Fruit fly (Drosophila melanogaster) whole organism, embryonic: ENCODE results near the gene ND-B18.

Experiments
- Aef1 ChIP-seq: fragments of 200-800 bp; sonication (Bioruptor generic); IDR thresholded peaks from 3 replicates; pipeline ENCODE4 v1.3.6; 2022; ENCODE audit warnings: missing biosample characterization, missing genetic modification characterization
- B-H1 ChIP-seq: fragments of 200-800 bp; sonication (Bioruptor generic); IDR thresholded peaks from 3 replicates; pipeline ENCODE4 v1.3.6; 2022; ENCODE audit warnings: missing biosample characterization, missing genetic modification characterization
- C15 ChIP-seq: fragments of 200-800 bp; sonication (Bioruptor generic); IDR thresholded peaks from 3 replicates; pipeline ENCODE4 v1.3.6; 2022; ENCODE audit warnings: missing biosample characterization, missing genetic modification characterization
- CG10979 ChIP-seq: fragments of 200-800 bp; sonication (Bioruptor generic); optimal IDR thresholded peaks from 2 replicates; lab custom pipeline; 2018; ENCODE audit warnings: missing biosample characterization, mild to moderate bottlenecking, missing genetic modification characterization, moderate library complexity
- CG11504 ChIP-seq: fragments of 200-800 bp; sonication (Bioruptor generic); optimal IDR thresholded peaks from 3 replicates; lab custom pipeline; 2019; ENCODE audit warnings: missing biosample characterization, mild to moderate bottlenecking, missing genetic modification characterization, moderate library complexity
- CG12769 ChIP-seq: fragments of 200-800 bp; sonication (Bioruptor generic); optimal IDR thresholded peaks from 2 replicates; lab custom pipeline; 2019; ENCODE audit warnings: missing biosample characterization, mild to moderate bottlenecking, missing genetic modification characterization, moderate library complexity
- CG14050 ChIP-seq: fragments of 200-800 bp; sonication (Bioruptor generic); IDR thresholded peaks from 3 replicates; pipeline ENCODE4 v1.3.6; 2022; ENCODE audit warnings: missing biosample characterization, missing genetic modification characterization
- CG1529 ChIP-seq: fragments of 200-800 bp; sonication (Bioruptor generic); optimal IDR thresholded peaks from 3 replicates; lab custom pipeline; 2018; ENCODE audit warnings: missing biosample characterization, missing genetic modification characterization
- CG15479 ChIP-seq: fragments of 200-800 bp; sonication (Bioruptor generic); optimal IDR thresholded peaks from 3 replicates; lab custom pipeline; 2019; ENCODE audit warnings: missing biosample characterization, mild to moderate bottlenecking, missing genetic modification characterization, moderate library complexity
- CG17612 ChIP-seq: fragments of 200-800 bp; sonication (Bioruptor generic); IDR thresholded peaks from 2 replicates; pipeline ENCODE4 v1.3.6; 2022; ENCODE audit warnings: missing biosample characterization, missing genetic modification characterization
- CG18011 ChIP-seq: fragments of 200-800 bp; sonication (Bioruptor generic); optimal IDR thresholded peaks from 2 replicates; lab custom pipeline; 2017; ENCODE audit warnings: missing biosample characterization, missing genetic modification characterization, mild to moderate bottlenecking, moderate library complexity, missing genotype
- CG30403 ChIP-seq: fragments of 200-800 bp; sonication (Bioruptor generic); optimal IDR thresholded peaks from 3 replicates; lab custom pipeline; 2016; ENCODE audit warnings: missing biosample characterization, missing genetic modification characterization
- CG30431 ChIP-seq: fragments of 200-800 bp; sonication (Bioruptor generic); optimal IDR thresholded peaks from 2 replicates; lab custom pipeline; 2017; ENCODE audit warnings: missing biosample characterization, missing genetic modification characterization
- CG6254 ChIP-seq: fragments of 200-800 bp; sonication (Bioruptor generic); optimal IDR thresholded peaks from 3 replicates; lab custom pipeline; 2017; ENCODE audit warnings: mild to moderate bottlenecking, missing biosample characterization, missing genetic modification reagents, missing genetic modification characterization
- CG6683 ChIP-seq: fragments of 200-800 bp; sonication (Bioruptor generic); optimal IDR thresholded peaks from 2 replicates; lab custom pipeline; 2017; ENCODE audit warnings: missing biosample characterization, mild to moderate bottlenecking, missing genetic modification characterization, missing genetic modification reagents
- CG7839 ChIP-seq: fragments of 200-800 bp; sonication (Bioruptor generic); optimal IDR thresholded peaks from 3 replicates; lab custom pipeline; 2018; ENCODE audit warnings: missing biosample characterization, mild to moderate bottlenecking, missing genetic modification characterization, moderate library complexity
- CG7963 ChIP-seq: fragments of 200-800 bp; sonication (Bioruptor generic); IDR thresholded peaks from 3 replicates; pipeline ENCODE4 v1.3.6; 2022; ENCODE audit warnings: missing biosample characterization, missing genetic modification characterization; ENCODE audit not compliant: partially characterized antibody
- CG8765 ChIP-seq: fragments of 200-800 bp; sonication (Bioruptor generic); IDR thresholded peaks from 2 replicates; pipeline ENCODE4 v1.3.6; 2022; ENCODE audit warnings: missing biosample characterization, missing genetic modification characterization
- CG9727 ChIP-seq: fragments of 200-800 bp; sonication (Bioruptor generic); optimal IDR thresholded peaks from 3 replicates; lab custom pipeline; 2017; ENCODE audit warnings: missing biosample characterization, mild to moderate bottlenecking, missing genetic modification characterization
- Dll ChIP-seq: fragments of 200-800 bp; sonication (Bioruptor generic); IDR thresholded peaks from 4 replicates; pipeline ENCODE4 v1.3.6; 2022; ENCODE audit warnings: missing biosample characterization, missing genetic modification characterization; ENCODE audit not compliant: partially characterized antibody
- Dref ChIP-seq: fragments of 200-800 bp; sonication (Bioruptor generic); IDR thresholded peaks from 2 replicates; pipeline ENCODE4 v1.3.6; 2022; ENCODE audit warnings: missing biosample characterization, missing genetic modification characterization
- Elba2 ChIP-seq: fragments of 200-800 bp; sonication (Bioruptor generic); optimal IDR thresholded peaks from 3 replicates; lab custom pipeline; 2016; ENCODE audit warnings: missing biosample characterization, missing genetic modification characterization
- Ets97D ChIP-seq: fragments of 200-800 bp; sonication (Bioruptor generic); optimal IDR thresholded peaks from 3 replicates; lab custom pipeline; 2016; ENCODE audit warnings: missing biosample characterization, missing genetic modification characterization
- Fer2 ChIP-seq: fragments of 200-800 bp; sonication (Bioruptor generic); optimal IDR thresholded peaks from 2 replicates; lab custom pipeline; 2018; ENCODE audit warnings: missing biosample characterization, mild to moderate bottlenecking, missing genetic modification characterization, moderate library complexity
- HLH54F ChIP-seq: fragments of 200-800 bp; sonication (Bioruptor generic); optimal IDR thresholded peaks from 3 replicates; lab custom pipeline; 2016; ENCODE audit warnings: missing biosample characterization, missing genetic modification characterization
- Max ChIP-seq: fragments of 200-800 bp; sonication (Bioruptor generic); optimal IDR thresholded peaks from 2 replicates; lab custom pipeline; 2016; ENCODE audit warnings: missing biosample characterization, mild to moderate bottlenecking, missing genetic modification characterization
- Nf-YB ChIP-seq: fragments of 200-800 bp; sonication (Bioruptor generic); optimal IDR thresholded peaks from 3 replicates; lab custom pipeline; 2019; ENCODE audit warnings: missing biosample characterization, mild to moderate bottlenecking, missing genetic modification characterization, moderate library complexity
- Sin3A ChIP-seq: fragments of >200 bp; optimal IDR thresholded peaks from 2 replicates; lab custom pipeline; 2018
- Trl ChIP-seq, 3 experiments: fragments of >200 bp in 2 of 3; fragments of 200-800 bp in 1 of 3; sonication (Bioruptor generic) in 1 of 3; optimal IDR thresholded peaks; 2 replicates in 1 of 3; 3 replicates in 2 of 3; lab custom pipeline; 2016 to 2017; ENCODE audit warnings: missing biosample characterization in 1 of 3, missing genetic modification characterization in 1 of 3
- Xrp1 ChIP-seq: fragments of 200-800 bp; sonication (Bioruptor generic); IDR thresholded peaks from 2 replicates; pipeline ENCODE4 v1.3.6; 2022; ENCODE audit warnings: missing biosample characterization, missing genetic modification characterization
- ab ChIP-seq: fragments of 200-800 bp; sonication (Bioruptor generic); optimal IDR thresholded peaks from 2 replicates; lab custom pipeline; 2016; ENCODE audit warnings: missing biosample characterization, missing genetic modification characterization
- abd-A ChIP-seq: fragments of 200-800 bp; sonication (Bioruptor generic); optimal IDR thresholded peaks from 3 replicates; lab custom pipeline; 2019; ENCODE audit warnings: missing biosample characterization, mild to moderate bottlenecking, missing genetic modification characterization, moderate library complexity
- ac ChIP-seq: fragments of 200-800 bp; sonication (Bioruptor generic); optimal IDR thresholded peaks from 3 replicates; lab custom pipeline; 2017; ENCODE audit warnings: missing biosample characterization, mild to moderate bottlenecking, missing genetic modification characterization
- aop ChIP-seq: fragments of 200-800 bp; sonication (Bioruptor generic); IDR thresholded peaks from 2 replicates; pipeline ENCODE4 v1.3.6; 2022; ENCODE audit warnings: missing biosample characterization, missing genetic modification characterization
- bowl ChIP-seq: fragments of 200-800 bp; sonication (Bioruptor generic); IDR thresholded peaks from 2 replicates; pipeline ENCODE4 v1.3.6; 2022; ENCODE audit warnings: missing biosample characterization, missing genetic modification characterization
- btn ChIP-seq: fragments of 200-800 bp; sonication (Bioruptor generic); optimal IDR thresholded peaks from 2 replicates; lab custom pipeline; 2016; ENCODE audit warnings: missing biosample characterization, missing genetic modification characterization
- da ChIP-seq: fragments of 200-800 bp; sonication (Bioruptor generic); optimal IDR thresholded peaks from 2 replicates; lab custom pipeline; 2016; ENCODE audit warnings: missing biosample characterization, missing genetic modification characterization
- dimm ChIP-seq: fragments of 200-800 bp; sonication (Bioruptor generic); IDR thresholded peaks from 2 replicates; pipeline ENCODE4 v1.3.6; 2022; ENCODE audit warnings: missing biosample characterization, missing genetic modification characterization
- lilli ChIP-seq: fragments of 200-800 bp; sonication (Bioruptor generic); optimal IDR thresholded peaks from 3 replicates; lab custom pipeline; 2016; ENCODE audit warnings: missing biosample characterization, missing genetic modification characterization
- maf-S ChIP-seq: fragments of 200-800 bp; sonication (Bioruptor generic); optimal IDR thresholded peaks from 2 replicates; lab custom pipeline; 2016; ENCODE audit warnings: missing biosample characterization, missing genetic modification characterization
- pum ChIP-seq: fragments of 200-800 bp; sonication (Bioruptor generic); optimal IDR thresholded peaks from 2 replicates; lab custom pipeline; 2016; ENCODE audit warnings: missing biosample characterization, missing genetic modification characterization
- ranshi ChIP-seq: fragments of 200-800 bp; sonication (Bioruptor generic); IDR thresholded peaks from 2 replicates; pipeline ENCODE4 v1.3.6; 2022; ENCODE audit warnings: missing biosample characterization, missing genetic modification characterization
- row ChIP-seq: fragments of 200-800 bp; sonication (Bioruptor generic); IDR thresholded peaks from 3 replicates; pipeline ENCODE4 v1.3.6; 2022; ENCODE audit warnings: missing biosample characterization, missing genetic modification characterization
- run ChIP-seq: fragments of 200-800 bp; sonication (Bioruptor generic); optimal IDR thresholded peaks from 3 replicates; lab custom pipeline; 2018; ENCODE audit warnings: missing biosample characterization, mild to moderate bottlenecking, missing genetic modification characterization
- sc ChIP-seq, 3 experiments: fragments of >200 bp in 2 of 3; fragments of 200-800 bp in 1 of 3; sonication (Bioruptor generic) in 1 of 3; optimal IDR thresholded peaks; 2 replicates in 2 of 3; 3 replicates in 1 of 3; lab custom pipeline; 2017; ENCODE audit warnings: mild to moderate bottlenecking in 1 of 3, missing biosample characterization in 1 of 3, missing genetic modification characterization in 1 of 3, missing genetic modification reagents in 1 of 3
- sqz ChIP-seq: fragments of 200-800 bp; sonication (Bioruptor generic); optimal IDR thresholded peaks from 3 replicates; lab custom pipeline; 2018; ENCODE audit warnings: missing biosample characterization, mild to moderate bottlenecking, missing genetic modification characterization
- tgo ChIP-seq: fragments of 200-800 bp; sonication (Bioruptor generic); IDR thresholded peaks from 3 replicates; pipeline ENCODE4 v1.3.6; 2022; ENCODE audit warnings: missing biosample characterization, missing genetic modification characterization
- tio ChIP-seq: fragments of 200-800 bp; sonication (Bioruptor generic); optimal IDR thresholded peaks from 2 replicates; lab custom pipeline; 2017; ENCODE audit warnings: missing biosample characterization, missing genetic modification characterization, inconsistent platforms
- toy ChIP-seq: fragments of 200-800 bp; sonication (Bioruptor generic); IDR thresholded peaks from 2 replicates; pipeline ENCODE4 v1.3.6; 2022; ENCODE audit warnings: missing biosample characterization, missing genetic modification characterization
- vfl ChIP-seq: fragments of 200-800 bp; sonication (Bioruptor generic); optimal IDR thresholded peaks from 2 replicates; lab custom pipeline; 2016; ENCODE audit warnings: missing biosample characterization, missing genetic modification characterization

The ND-B18 gene

DNA sequence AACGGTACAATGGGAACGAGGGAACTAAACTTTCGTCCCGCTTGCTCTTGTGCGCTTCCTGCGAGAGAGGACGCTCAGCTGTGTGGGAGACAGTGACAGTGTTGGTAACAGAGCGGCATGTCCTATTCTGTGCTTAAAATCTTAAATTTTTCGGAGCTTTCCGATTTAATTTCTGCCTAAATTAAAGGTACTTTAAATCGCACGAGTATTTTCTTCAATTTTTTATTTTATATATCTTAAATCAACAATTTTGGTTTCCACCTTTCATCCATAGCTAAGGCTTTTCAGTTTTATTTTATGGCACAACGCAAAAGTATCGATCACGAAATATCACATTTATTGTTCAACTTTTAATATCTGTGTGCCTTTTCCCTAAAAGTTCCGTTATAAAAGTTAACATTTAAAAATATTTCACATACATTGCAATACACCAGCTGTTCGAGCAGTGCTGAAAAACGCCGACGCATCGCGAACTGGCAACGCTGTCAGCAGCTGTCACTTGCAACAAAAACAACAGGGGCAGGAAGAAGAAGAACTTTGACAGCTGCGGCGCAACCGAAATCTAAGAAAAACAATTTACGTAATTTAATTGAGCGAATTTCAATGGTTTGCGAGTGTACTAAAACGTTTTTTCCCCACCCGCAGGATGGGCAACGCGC, at the start of gene ND-B18, which contains the start of gene hiw:
Gene ND-B18, plus strand, starts transcription at position 330 of the 659 bp plus-strand sequence.
Gene hiw, minus strand, starts transcription at position 26 of the 659 bp plus-strand sequence.
- TF ChIP-seq CG7839 (tag; lab: Kevin White, UChicago): no peak
- TF ChIP-seq CG17612 (GFP tag; lab: Robert Waterston, UW): no peak
- no peak for TF ChIP-seq CG14050 (GFP tag; lab: Robert Waterston, UW)
- no peak for TF ChIP-seq maf-S (GFP tag; lab: Kevin White, UChicago)
- no peak for TF ChIP-seq CG7963 (GFP tag; lab: Robert Waterston, UW)
- TF ChIP-seq Dref (GFP tag; lab: Robert Waterston, UW): peak; percentile 28; the same call in 1 of the 2 replicates
- TF ChIP-seq run: no peak
- TF ChIP-seq CG30431 (GFP tag; lab: Kevin White, UChicago): no peak
- peak; percentile 23; the same call in 1 of the 3 replicates for TF ChIP-seq row (GFP tag; lab: Robert Waterston, UW)
- peak; percentile 26 for TF ChIP-seq CG9727 (GFP tag; lab: Kevin White, UChicago)
- TF ChIP-seq ranshi: 0 out of 2 replicates have a peak, but pooled peaks have one; percentile 15
- peak; percentile 36 for TF ChIP-seq Sin3A (lab: Kevin White, UChicago)
- TF ChIP-seq lilli (GFP tag; lab: Kevin White, UChicago): peak; percentile 37
- TF ChIP-seq HLH54F: peak; percentile 17
- TF ChIP-seq CG12769 (tag; lab: Kevin White, UChicago): no peak
- no peak for TF ChIP-seq Nf-YB (GFP tag; lab: Kevin White, UChicago)
- TF ChIP-seq tgo (GFP tag; lab: Robert Waterston, UW): no peak
- no peak for TF ChIP-seq C15 (GFP tag; lab: Robert Waterston, UW)
- no peak for TF ChIP-seq sc (optimal IDR thresholded peaks at IDR 0.05; lab: Kevin White, UChicago)
- TF ChIP-seq sc (GFP tag; optimal IDR thresholded peaks at IDR 0.05; lab: Kevin White, UChicago): no peak
- no peak for TF ChIP-seq aop (GFP tag; lab: Robert Waterston, UW)
- TF ChIP-seq da (GFP tag; lab: Kevin White, UChicago): peak; percentile 52
- no peak for TF ChIP-seq CG18011 (GFP tag; lab: Kevin White, UChicago)
- TF ChIP-seq Elba2 (GFP tag; lab: Kevin White, UChicago): no peak
- TF ChIP-seq ac (GFP tag; lab: Kevin White, UChicago): no peak
- no peak for TF ChIP-seq CG8765
- TF ChIP-seq bowl (GFP tag; lab: Robert Waterston, UW): no peak
- TF ChIP-seq btn (GFP tag; lab: Kevin White, UChicago): no peak
- TF ChIP-seq Aef1 (GFP tag; lab: Robert Waterston, UW): peak; percentile 69
- TF ChIP-seq vfl (GFP tag; lab: Kevin White, UChicago): no peak
- TF ChIP-seq Xrp1: no peak
- no peak for TF ChIP-seq pum (GFP tag; lab: Kevin White, UChicago)
- TF ChIP-seq CG1529: no peak
- no peak for TF ChIP-seq ab (GFP tag; lab: Kevin White, UChicago)
- TF ChIP-seq CG15479 (GFP tag; lab: Kevin White, UChicago): peak; percentile 63
- no peak for TF ChIP-seq dimm
- TF ChIP-seq Trl (optimal IDR thresholded peaks at IDR 0.05; lab: Kevin White, UChicago): peak; percentile 7 to 22
- TF ChIP-seq Trl (GFP tag; optimal IDR thresholded peaks at IDR 0.05; lab: Kevin White, UChicago): peak; percentile 27
- no peak for TF ChIP-seq CG6254 (GFP tag; lab: Kevin White, UChicago)
- TF ChIP-seq abd-A (tag; lab: Kevin White, UChicago): no peak
- TF ChIP-seq Max: no peak
- no peak for TF ChIP-seq Fer2
- TF ChIP-seq B-H1 (GFP tag; lab: Robert Waterston, UW): no peak
- no peak for TF ChIP-seq CG6683
- no peak for TF ChIP-seq sqz
- TF ChIP-seq CG30403: peak; percentile 41
- TF ChIP-seq toy: no peak
- no peak for TF ChIP-seq Dll (GFP tag; lab: Robert Waterston, UW)
- TF ChIP-seq CG10979: no peak
- TF ChIP-seq CG11504: no peak
- TF ChIP-seq Ets97D (GFP tag; lab: Kevin White, UChicago): peak; percentile 92
- no peak for TF ChIP-seq tio (GFP tag; lab: Kevin White, UChicago)
